Fruit fly (Drosophila melanogaster) whole organism, adult: ENCODE data around the gene CG12093.

Source experiments
- CG11617 ChIP-seq: fragments of 200-800 bp; sonication (Bioruptor generic); optimal IDR thresholded peaks from 2 replicates; lab custom pipeline; 2017; ENCODE audit warnings: mild to moderate bottlenecking, missing biosample characterization, missing genetic modification reagents, missing genetic modification characterization
- CG12768 ChIP-seq: fragments of 200-800 bp; sonication (Bioruptor generic); optimal IDR thresholded peaks from 2 replicates; lab custom pipeline; 2017; ENCODE audit warnings: missing biosample characterization, missing genetic modification characterization, mild to moderate bottlenecking, moderate library complexity, missing genetic modification reagents
- CG14711 ChIP-seq: fragments of 200-800 bp; sonication (Bioruptor generic); optimal IDR thresholded peaks from 2 replicates; lab custom pipeline; 2018; ENCODE audit warnings: missing biosample characterization, mild to moderate bottlenecking, missing genetic modification characterization, moderate library complexity
- CG1620 ChIP-seq: fragments of 200-800 bp; sonication (Bioruptor generic); optimal IDR thresholded peaks from 2 replicates; lab custom pipeline; 2016; ENCODE audit warnings: missing biosample characterization, missing genetic modification characterization
- CG33017 ChIP-seq: fragments of 200-800 bp; sonication (Bioruptor generic); optimal IDR thresholded peaks from 2 replicates; lab custom pipeline; 2018; ENCODE audit warnings: missing biosample characterization, mild to moderate bottlenecking, missing genetic modification characterization, moderate library complexity
- CG5204 ChIP-seq: fragments of 200-800 bp; sonication (Bioruptor generic); optimal IDR thresholded peaks from 2 replicates; lab custom pipeline; 2016; ENCODE audit warnings: missing biosample characterization, missing genetic modification characterization
- CG7045 ChIP-seq: fragments of 200-800 bp; sonication (Bioruptor generic); optimal IDR thresholded peaks from 2 replicates; lab custom pipeline; 2017; ENCODE audit warnings: missing biosample characterization, mild to moderate bottlenecking, missing genetic modification characterization
- CG7101 ChIP-seq: fragments of 200-800 bp; sonication (Bioruptor generic); optimal IDR thresholded peaks from 2 replicates; lab custom pipeline; 2018; ENCODE audit warnings: missing biosample characterization, mild to moderate bottlenecking, missing genetic modification characterization, moderate library complexity
- Clk ChIP-seq: fragments of 200-800 bp; sonication (Bioruptor generic); optimal IDR thresholded peaks from 2 replicates; lab custom pipeline; 2017; ENCODE audit warnings: missing biosample characterization, missing genetic modification characterization
- Crg-1 ChIP-seq: fragments of 200-800 bp; sonication (Bioruptor generic); optimal IDR thresholded peaks from 2 replicates; lab custom pipeline; 2016; ENCODE audit warnings: missing biosample characterization, missing genetic modification characterization
- Hr96 ChIP-seq: fragments of 200-800 bp; sonication (Bioruptor generic); optimal IDR thresholded peaks from 2 replicates; lab custom pipeline; 2016; ENCODE audit warnings: missing biosample characterization, missing genetic modification characterization
- Mnt ChIP-seq: fragments of 200-800 bp; sonication (Bioruptor generic); optimal IDR thresholded peaks from 2 replicates; lab custom pipeline; 2016; ENCODE audit warnings: missing biosample characterization, mild to moderate bottlenecking, missing genetic modification characterization
- bab1 ChIP-seq: fragments of 200-800 bp; sonication (Bioruptor generic); optimal IDR thresholded peaks from 3 replicates; lab custom pipeline; 2019; ENCODE audit warnings: missing biosample characterization, mild to moderate bottlenecking, missing genetic modification characterization, moderate library complexity
- cic ChIP-seq: fragments of 200-800 bp; sonication (Bioruptor generic); optimal IDR thresholded peaks from 2 replicates; lab custom pipeline; 2017; ENCODE audit warnings: missing biosample characterization, mild to moderate bottlenecking, missing genetic modification characterization, moderate library complexity
- cnc ChIP-seq, 2 experiments: fragments of >200 bp; optimal IDR thresholded peaks; 2 replicates each; lab custom pipeline; 2017
- kay ChIP-seq: fragments of 200-800 bp; sonication (Bioruptor generic); peaks from one replicate; lab custom pipeline; 2016; ENCODE audit warnings: missing biosample characterization, missing genetic modification characterization, borderline replicate concordance
- ovo ChIP-seq: fragments of 200-800 bp; sonication (Bioruptor generic); optimal IDR thresholded peaks from 2 replicates; lab custom pipeline; 2016; ENCODE audit warnings: missing biosample characterization, missing genetic modification characterization
- pad ChIP-seq: fragments of 200-800 bp; sonication (Bioruptor generic); optimal IDR thresholded peaks from 3 replicates; lab custom pipeline; 2017; ENCODE audit warnings: missing biosample characterization, missing genetic modification characterization, mild to moderate bottlenecking, moderate library complexity, missing genetic modification reagents
- tj ChIP-seq: fragments of 200-800 bp; sonication (Bioruptor generic); optimal IDR thresholded peaks from 3 replicates; lab custom pipeline; 2017; ENCODE audit warnings: missing biosample characterization, mild to moderate bottlenecking, missing genetic modification characterization, moderate library complexity
- toe ChIP-seq: fragments of 200-800 bp; sonication (Bioruptor generic); optimal IDR thresholded peaks from 2 replicates; lab custom pipeline; 2016; ENCODE audit warnings: missing biosample characterization, missing genetic modification characterization

The CG12093 gene

dm6 chr3L:2730911-2731310, 42.9 kb downstream of the CG12093 start:
- TF ChIP-seq CG7101 (tag; lab: Kevin White, UChicago) (no peak), toe (GFP tag; lab: Kevin White, UChicago) (no peak), cnc (optimal IDR thresholded peaks at IDR 0.05; lab: Kevin White, UChicago) (no peak), tj (GFP tag; lab: Kevin White, UChicago) (no peak), pad (GFP tag; lab: Kevin White, UChicago) (no peak), Clk (GFP tag; lab: Kevin White, UChicago) (no peak), CG14711 (tag; lab: Kevin White, UChicago) (no peak), ovo (no peak), cic (GFP tag; lab: Kevin White, UChicago) (no peak)

DNA sequence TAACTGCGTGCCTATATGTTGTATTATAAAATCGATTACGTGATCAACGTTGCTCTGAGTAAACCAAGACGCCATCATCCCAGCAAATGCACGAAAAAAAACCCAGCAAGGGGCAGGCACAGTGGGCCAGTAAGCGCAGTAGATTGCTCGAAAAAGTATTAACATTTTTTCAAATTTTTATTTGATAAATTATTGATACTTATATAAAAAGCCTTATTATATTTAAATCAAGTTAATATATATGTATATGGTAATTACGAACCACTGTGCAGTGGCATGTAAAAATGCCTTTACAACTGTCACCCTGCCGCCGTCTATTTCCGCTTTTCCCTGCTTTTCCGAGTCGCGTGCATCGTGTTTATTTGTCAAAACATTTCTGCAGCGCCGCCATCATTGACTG, 46.8 kb downstream of the CG12093 start:
- TF ChIP-seq tj (GFP tag; lab: Kevin White, UChicago) = no peak
- no peak for TF ChIP-seq cic (GFP tag; lab: Kevin White, UChicago)
- TF ChIP-seq Mnt (GFP tag; lab: Kevin White, UChicago) = no peak
- TF ChIP-seq ovo = no peak
- TF ChIP-seq CG1620 (GFP tag; lab: Kevin White, UChicago) = no peak
- TF ChIP-seq CG7045 (GFP tag; lab: Kevin White, UChicago) = no peak
- no peak for TF ChIP-seq cnc (optimal IDR thresholded peaks at IDR 0.05; lab: Kevin White, UChicago)
- TF ChIP-seq bab1 (GFP tag; lab: Kevin White, UChicago) = no peak
- no peak for TF ChIP-seq toe (GFP tag; lab: Kevin White, UChicago)
- no peak for TF ChIP-seq CG7101 (tag; lab: Kevin White, UChicago)
- no peak for TF ChIP-seq CG5204 (GFP tag; lab: Kevin White, UChicago)
- no peak for TF ChIP-seq Crg-1
- no peak for TF ChIP-seq CG33017 (tag; lab: Kevin White, UChicago)
- TF ChIP-seq kay = no peak
- TF ChIP-seq Clk (GFP tag; lab: Kevin White, UChicago) = no peak
- no peak for TF ChIP-seq CG12768 (GFP tag; lab: Kevin White, UChicago)
- TF ChIP-seq CG11617 (GFP tag; lab: Kevin White, UChicago) = no peak
- TF ChIP-seq pad (GFP tag; lab: Kevin White, UChicago) = no peak
- TF ChIP-seq Hr96 = no peak
